Worm (Caenorhabditis elegans): Measurements from ENCODE around the gene ZC239.15.
"Not testable (repeated sequence)": the region's sequence is repeated elsewhere in the genome, so short reads cannot be mapped to it uniquely, and the experiment has no call there.

Gene ZC239.15

ce11 chrII:3201242-3201641, 23.3 kb downstream of the ZC239.15 start, which contains the start of gene sri-48:
TSS of gene sri-48 (minus strand) at chrII:3201342.
- not testable (repeated sequence) for TF ChIP-seq ceh-31, pqm-1, pat-9 (tag; optimal IDR thresholded peaks at IDR 0.05)

ce11 chrII:3198998-3199397, 25.5 kb downstream of the ZC239.15 start, which contains the start of gene sri-51:
TSS of gene sri-51 (minus strand) at chrII:3199098.
- no peak for TF ChIP-seq pat-9 (tag; optimal IDR thresholded peaks at IDR 0.05)
- no peak for TF ChIP-seq nhr-11 (tag; optimal IDR thresholded peaks at IDR 0.05)
- no peak for TF ChIP-seq pag-3 (tag; optimal IDR thresholded peaks at IDR 0.05; ENCODE audit: borderline replicate concordance)
- no peak for TF ChIP-seq unc-3 (GFP tag; conservative IDR thresholded peaks at IDR 0.05)
- no peak for TF ChIP-seq unc-3 (tag; optimal IDR thresholded peaks at IDR 0.05)
- no peak for TF ChIP-seq hlh-15 (tag; optimal IDR thresholded peaks at IDR 0.05)
- TF ChIP-seq ceh-31 (tag; optimal IDR thresholded peaks at IDR 0.05), result no peak

- TF ChIP-seq pha-4 (tag; optimal IDR thresholded peaks at IDR 0.05), result no peak
- TF ChIP-seq npax-4 (tag; optimal IDR thresholded peaks at IDR 0.05), result no peak
- TF ChIP-seq ref-2 (tag; optimal IDR thresholded peaks at IDR 0.05), result no peak
- no peak for TF ChIP-seq madf-2 (tag; optimal IDR thresholded peaks at IDR 0.05)
- no peak for TF ChIP-seq pat-9 (tag; optimal IDR thresholded peaks at IDR 0.05)
These were observed 27.6 kb downstream of the ZC239.15 start, which contains the start of gene gcy-15 for ce11 chrII:3196966-3197365. TSS of gene gcy-15 (minus strand) at chrII:3197066.

- TF ChIP-seq dmd-4 (tag; optimal IDR thresholded peaks at IDR 0.05; ENCODE audit: borderline replicate concordance) (no peak), mec-3 (tag; optimal IDR thresholded peaks at IDR 0.05; ENCODE audit: borderline replicate concordance) (peak; percentile 13)
These were observed 28.8 kb downstream of the ZC239.15 start for ce11 chrII:3195739-3196138.

ce11 chrII:3191544-3191943, 33.0 kb downstream of the ZC239.15 start, which contains the start of gene Y27F2A.9:
TSS of gene Y27F2A.9 (minus strand) at chrII:3191644.
- not testable (repeated sequence) for TF ChIP-seq Y22D7AL.16, ceh-30, ceh-9 (tag; optimal IDR thresholded peaks at IDR 0.05)

ce11 chrII:3189038-3189437, 35.5 kb downstream of the ZC239.15 start, which contains the start of gene Y27F2A.11:
TSS of gene Y27F2A.11 (plus strand) at chrII:3189338.
- not testable (repeated sequence) for TF ChIP-seq ceh-22 (tag; optimal IDR thresholded peaks at IDR 0.05); hlh-13 (GFP tag; optimal IDR thresholded peaks at IDR 0.05); npax-4 (tag; optimal IDR thresholded peaks at IDR 0.05)

ce11 chrII:3185848-3186247, 38.7 kb downstream of the ZC239.15 start:
- no peak for TF ChIP-seq C38D4.7 (GFP tag; optimal IDR thresholded peaks at IDR 0.05)

ce11 chrII:3184858-3185257, 39.7 kb downstream of the ZC239.15 start, which contains the start of gene sri-78:
TSS of gene sri-78 (plus strand) at chrII:3185158.
- not testable (repeated sequence) for TF ChIP-seq hlh-6, nhr-232, pqm-1 (tag; optimal IDR thresholded peaks at IDR 0.05)

ce11 chrII:3183300-3183840, 41.2 kb downstream of the ZC239.15 start, which contains the start of the genes Y27F2A.6 and Y27F2A.8:
TSS of gene Y27F2A.6 (minus strand) at chrII:3183400.
TSS of gene Y27F2A.8 (plus strand) at chrII:3183790.
- TF ChIP-seq syd-9 (tag; optimal IDR thresholded peaks at IDR 0.05); ceh-14 (tag; optimal IDR thresholded peaks at IDR 0.05); mec-3 (tag; optimal IDR thresholded peaks at IDR 0.05; ENCODE audit: borderline replicate concordance): not testable (repeated sequence)

All from whole organism, late embryonic.